Fruit fly (Drosophila melanogaster): ENCODE measurements around the gene sens-2.

DNA sequence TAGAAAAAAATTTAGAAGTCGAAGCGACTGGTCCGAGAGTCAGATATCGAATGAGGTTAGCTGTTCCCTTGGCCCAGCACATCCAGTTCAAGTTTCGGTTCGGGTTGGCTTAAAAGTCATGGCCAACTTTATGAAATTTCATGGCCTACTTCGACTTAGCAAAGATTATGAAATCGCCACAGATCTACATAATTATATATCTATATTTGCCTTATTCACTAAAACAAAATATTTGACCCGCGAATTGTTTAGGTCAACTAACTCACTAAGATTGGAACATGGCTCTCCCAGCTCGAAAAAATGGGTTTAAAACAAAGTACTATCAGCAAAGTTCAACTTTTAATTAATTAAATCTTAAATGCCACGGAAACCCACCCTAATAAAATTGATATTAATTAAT lies 20.9 kb upstream of the sens-2 start, which contains the start of gene CG17376:
- no peak for TF ChIP-seq CTCF (optimal IDR thresholded peaks at IDR 0.05)
- no peak for TF ChIP-seq CG8478 (optimal IDR thresholded peaks at IDR 0.05)
